Worm (Caenorhabditis elegans) whole organism, midembryonic: ENCODE results near the gene znf-593.

Source experiments
- T22C8.4 ChIP-seq: fragments of 200-800 bp; sonication (Bioruptor generic); IDR thresholded peaks from 2 replicates; pipeline ENCODE4 v1.3.6; 2022; ENCODE audit warnings: missing genetic modification characterization, missing compliant biosample characterization
- cog-1 ChIP-seq: sonication (generic microtip); optimal IDR thresholded peaks from 2 replicates; lab custom pipeline; 2016; ENCODE audit warnings: missing genetic modification characterization, missing compliant biosample characterization
- flt-1 ChIP-seq: fragments of 200-800 bp; sonication (Bioruptor generic); IDR thresholded peaks from 2 replicates; pipeline ENCODE4 v1.3.6; 2022; ENCODE audit warnings: missing genetic modification characterization, missing compliant biosample characterization
- klf-2 ChIP-seq: fragments of 200-800 bp; sonication (Bioruptor generic); conservative IDR thresholded peaks from 2 replicates; pipeline ENCODE4 v1.3.6; 2022; ENCODE audit warnings: missing genetic modification reagents, missing genetic modification characterization, missing compliant biosample characterization
- med-1 ChIP-seq: sonication (generic microtip); optimal IDR thresholded peaks from 2 replicates; lab custom pipeline; 2017; ENCODE audit warnings: missing genetic modification characterization, mild to moderate bottlenecking, missing compliant biosample characterization, antibody characterized with exemption, missing genetic modification reagents; ENCODE audit not compliant: insufficient read depth
- ref-1 ChIP-seq: fragments of 200-800 bp; sonication (Bioruptor generic); conservative IDR thresholded peaks from 2 replicates; pipeline ENCODE4 v1.3.6; 2022; ENCODE audit warnings: missing genetic modification reagents, missing genetic modification characterization, missing compliant biosample characterization
- tab-1 ChIP-seq: fragments of 200-800 bp; sonication (Bioruptor generic); IDR thresholded peaks from 2 replicates; pipeline ENCODE4 v1.3.6; 2022; ENCODE audit warnings: missing genetic modification characterization, missing compliant biosample characterization
- ztf-23 ChIP-seq: fragments of 200-800 bp; sonication (Bioruptor generic); IDR thresholded peaks from 2 replicates; pipeline ENCODE4 v1.3.6; 2022; ENCODE audit warnings: missing genetic modification reagents, missing genetic modification characterization, missing compliant biosample characterization
- ztf-29 ChIP-seq: fragments of 200-800 bp; sonication (Bioruptor generic); IDR thresholded peaks from 2 replicates; pipeline ENCODE4 v1.3.6; 2022; ENCODE audit warnings: missing genetic modification reagents, missing genetic modification characterization, missing compliant biosample characterization

znf-593 gene

DNA sequence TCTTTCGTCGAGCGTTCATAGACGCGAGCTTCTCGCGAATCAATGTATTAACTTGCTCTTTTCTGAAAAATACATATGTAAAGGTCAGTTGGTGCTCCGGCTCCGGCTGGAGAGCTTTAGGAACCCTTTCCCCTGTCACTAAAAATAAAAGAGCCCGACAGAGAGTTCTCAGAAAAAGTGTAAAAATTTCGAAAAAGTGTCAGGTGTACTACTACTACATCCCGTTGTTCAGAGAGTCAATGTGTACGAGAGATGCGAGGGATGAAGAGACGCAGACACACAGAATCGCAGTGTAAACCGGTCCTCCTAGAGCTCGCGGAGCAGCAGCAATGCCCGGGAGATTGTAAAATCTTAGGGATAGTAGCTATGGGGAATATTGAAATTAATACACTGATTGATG lies 24.1 kb upstream of the znf-593 start:
- TF ChIP-seq ztf-29 (GFP tag; lab: Robert Waterston, UW) (no peak), cog-1 (tag; lab: Kevin White, UChicago) (peak; percentile 50)

DNA sequence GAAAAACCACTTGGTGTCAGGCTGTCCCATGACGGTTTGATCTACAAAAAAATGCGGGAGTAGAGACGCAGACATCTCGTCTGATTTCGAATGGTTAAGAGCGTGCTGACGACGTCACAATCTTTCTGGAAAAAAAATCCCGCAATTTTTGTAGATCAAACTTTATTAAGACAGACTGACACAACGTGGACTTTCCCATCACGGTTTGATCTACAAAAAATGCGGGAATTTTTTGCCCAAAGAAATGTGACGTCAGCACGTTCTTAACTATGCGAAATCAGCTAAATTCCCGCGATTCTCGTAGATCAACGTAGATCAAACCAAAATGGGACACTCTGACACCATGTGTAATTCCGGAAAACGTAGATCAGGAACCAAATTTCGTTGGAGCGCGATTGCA lies 20.0 kb upstream of the znf-593 start:
- TF ChIP-seq ztf-23 (GFP tag; lab: Robert Waterston, UW) = no peak
- no peak for TF ChIP-seq med-1 (GFP tag; lab: Kevin White, UChicago)
- TF ChIP-seq cog-1 (tag; lab: Kevin White, UChicago) = no peak
- no peak for TF ChIP-seq tab-1 (GFP tag; lab: Robert Waterston, UW)
- no peak for TF ChIP-seq ref-1 (GFP tag; lab: Robert Waterston, UW)
- no peak for TF ChIP-seq flt-1 (GFP tag; lab: Robert Waterston, UW)
- TF ChIP-seq ztf-29 (GFP tag; lab: Robert Waterston, UW) = no peak
- no peak for TF ChIP-seq T22C8.4 (GFP tag; lab: Robert Waterston, UW)
- no peak for TF ChIP-seq klf-2 (GFP tag; lab: Robert Waterston, UW)

DNA sequence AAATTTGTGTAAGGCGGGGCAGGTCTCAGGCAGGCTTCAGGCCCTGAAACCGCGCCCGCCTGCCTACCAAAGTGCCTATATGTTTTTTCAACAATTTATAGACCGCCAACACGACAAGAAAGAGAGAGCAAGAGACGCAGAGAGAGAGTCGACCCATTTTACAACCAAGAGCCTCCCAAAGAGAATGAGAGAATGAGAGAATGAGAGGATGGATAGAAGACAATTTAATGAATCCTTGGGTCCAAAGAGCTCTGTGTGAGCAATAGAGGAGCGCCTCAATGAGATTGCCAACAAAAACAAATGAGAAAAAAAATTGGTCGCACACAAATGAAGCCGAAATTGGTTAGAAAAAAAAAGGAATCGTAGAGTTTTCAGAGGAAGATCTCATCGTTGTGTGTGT lies 19.4 kb upstream of the znf-593 start:
- TF ChIP-seq klf-2 (GFP tag; lab: Robert Waterston, UW) (no peak), ztf-29 (GFP tag; lab: Robert Waterston, UW) (no peak), ref-1 (GFP tag; lab: Robert Waterston, UW) (no peak), cog-1 (tag; lab: Kevin White, UChicago) (no peak), ztf-23 (GFP tag; lab: Robert Waterston, UW) (no peak), flt-1 (GFP tag; lab: Robert Waterston, UW) (no peak), T22C8.4 (GFP tag; lab: Robert Waterston, UW) (no peak), tab-1 (GFP tag; lab: Robert Waterston, UW) (no peak), med-1 (GFP tag; lab: Kevin White, UChicago) (no peak)

DNA sequence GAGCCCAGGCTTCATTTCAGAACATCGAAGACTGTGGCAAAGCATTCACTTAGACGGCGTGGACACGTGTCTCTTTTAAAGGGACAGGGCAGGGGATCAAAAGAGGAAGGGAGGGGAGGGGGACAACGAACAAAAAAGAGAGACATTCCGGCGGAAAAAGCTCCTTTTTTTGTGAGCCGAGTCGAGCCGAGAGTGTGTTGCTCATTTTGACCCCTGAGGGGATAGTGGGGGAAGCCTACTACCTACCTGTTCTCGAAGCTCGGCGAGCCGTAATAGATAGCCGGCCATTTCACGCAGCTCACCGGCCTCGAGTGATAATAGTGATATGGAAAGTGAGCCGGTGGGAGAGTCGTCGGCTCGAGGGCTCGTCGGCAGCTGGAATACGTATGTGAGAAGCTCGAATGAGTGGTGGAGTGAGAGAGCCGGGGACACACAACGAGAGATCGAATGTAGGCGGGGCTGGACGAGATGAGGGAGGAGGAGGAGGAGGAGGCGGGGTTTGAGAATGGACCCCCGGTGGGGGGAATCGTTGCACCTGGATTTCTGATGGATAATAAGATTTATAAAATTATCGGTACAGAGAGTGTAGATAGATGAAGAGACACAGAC lies 18.3 kb upstream of the znf-593 start:
- TF ChIP-seq klf-2 (GFP tag; lab: Robert Waterston, UW) (peak; percentile 15; the same call in 1 of the 2 replicates), med-1 (GFP tag; lab: Kevin White, UChicago) (no peak), tab-1 (GFP tag; lab: Robert Waterston, UW) (no peak), ztf-23 (GFP tag; lab: Robert Waterston, UW) (no peak)

DNA sequence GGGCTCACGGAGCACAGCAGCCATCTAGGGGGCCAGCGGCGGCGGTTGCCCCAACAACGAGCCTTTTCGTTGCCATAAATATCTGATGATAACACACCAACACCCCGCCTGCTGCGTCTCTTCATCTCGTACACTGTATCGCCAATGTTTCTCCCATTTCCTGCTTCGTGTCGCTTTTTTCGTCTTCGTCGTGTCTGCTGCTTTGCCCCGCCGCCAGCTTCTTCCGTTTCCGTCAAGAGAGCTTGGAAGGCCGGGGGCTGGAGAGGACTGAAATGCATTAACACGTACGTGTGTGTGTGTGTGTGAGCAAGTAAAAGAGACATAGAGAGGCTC lies 17.4 kb upstream of the znf-593 start:
- TF ChIP-seq klf-2 (GFP tag; lab: Robert Waterston, UW) (no peak), T22C8.4 (GFP tag; lab: Robert Waterston, UW) (no peak), flt-1 (GFP tag; lab: Robert Waterston, UW) (peak; percentile 51; the same call in 1 of the 2 replicates)

DNA sequence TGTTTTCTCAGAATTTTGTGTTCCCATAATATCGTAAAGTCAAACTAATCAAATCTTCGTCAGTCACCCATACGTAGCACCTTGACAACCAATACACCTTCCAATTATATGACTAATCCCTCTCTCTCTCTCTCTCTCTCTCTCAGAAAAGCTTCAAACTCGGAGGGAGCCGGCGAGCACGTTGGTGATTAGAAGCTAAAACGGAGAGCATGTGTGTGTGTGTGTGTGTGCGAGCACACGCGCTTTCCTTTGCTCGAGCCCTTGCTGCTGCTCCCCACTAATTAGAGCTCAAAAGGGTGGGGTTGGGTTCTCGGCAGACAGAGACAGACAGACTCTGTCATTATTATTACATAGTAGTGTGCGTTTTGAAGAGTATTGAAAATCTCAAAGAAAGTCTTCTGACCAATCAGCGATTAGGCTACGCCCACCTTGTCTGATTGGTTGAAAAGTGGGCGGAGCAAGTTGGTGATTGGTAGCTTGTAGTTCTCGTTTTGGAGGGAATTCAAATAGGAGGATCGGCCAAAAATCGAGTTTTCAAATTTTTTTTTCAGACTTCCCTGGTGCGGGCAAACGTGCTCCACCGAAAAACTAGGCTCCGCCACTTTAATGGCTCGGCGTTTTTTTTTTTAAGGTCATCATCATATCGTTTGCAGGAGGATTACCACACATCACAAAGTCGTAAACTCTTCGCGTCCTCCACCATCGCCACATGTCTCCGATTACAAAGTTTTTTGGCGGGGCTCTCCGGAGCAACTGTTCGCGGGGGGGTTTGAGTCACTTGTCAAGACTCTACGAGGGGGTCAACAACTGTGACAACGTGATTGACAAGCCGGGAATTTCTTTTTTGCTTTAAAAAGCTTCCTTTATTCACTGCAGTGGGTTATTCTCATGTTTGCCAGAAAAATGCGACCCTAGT lies 16.8 kb upstream of the znf-593 start:
- TF ChIP-seq med-1 (GFP tag; lab: Kevin White, UChicago) (no peak), klf-2 (GFP tag; lab: Robert Waterston, UW) (no peak), T22C8.4 (GFP tag; lab: Robert Waterston, UW) (no peak), flt-1 (GFP tag; lab: Robert Waterston, UW) (no peak), ztf-29 (GFP tag; lab: Robert Waterston, UW) (no peak)

DNA sequence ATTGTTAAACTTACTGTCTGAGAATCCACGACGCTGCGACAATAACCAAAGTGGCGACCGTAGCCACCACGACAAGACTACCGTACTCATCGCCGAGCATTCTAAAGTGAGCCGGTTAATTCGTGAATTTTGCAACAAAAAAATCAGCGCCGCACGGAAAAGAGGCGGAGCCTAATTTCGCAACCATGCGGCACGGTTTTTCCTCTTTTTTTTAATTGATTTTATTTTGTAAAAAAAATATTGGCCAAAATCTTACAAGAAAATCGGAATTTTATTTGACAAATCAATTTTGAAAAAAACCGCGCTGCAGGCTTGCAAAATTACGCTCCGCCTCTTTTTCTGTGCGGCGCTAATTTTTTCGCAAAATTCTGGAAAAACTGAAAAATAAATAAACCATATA lies 15.0 kb upstream of the znf-593 start, which contains the start of gene dolk-1:
TSS of gene dolk-1 (minus strand) at position 101 of the 400 bp plus-strand sequence.
- 0 out of 2 replicates have a peak, but pooled peaks have one; percentile 38 for TF ChIP-seq flt-1 (GFP tag; lab: Robert Waterston, UW)
- TF ChIP-seq cog-1 (tag; lab: Kevin White, UChicago) = no peak
- TF ChIP-seq tab-1 (GFP tag; lab: Robert Waterston, UW) = no peak

DNA sequence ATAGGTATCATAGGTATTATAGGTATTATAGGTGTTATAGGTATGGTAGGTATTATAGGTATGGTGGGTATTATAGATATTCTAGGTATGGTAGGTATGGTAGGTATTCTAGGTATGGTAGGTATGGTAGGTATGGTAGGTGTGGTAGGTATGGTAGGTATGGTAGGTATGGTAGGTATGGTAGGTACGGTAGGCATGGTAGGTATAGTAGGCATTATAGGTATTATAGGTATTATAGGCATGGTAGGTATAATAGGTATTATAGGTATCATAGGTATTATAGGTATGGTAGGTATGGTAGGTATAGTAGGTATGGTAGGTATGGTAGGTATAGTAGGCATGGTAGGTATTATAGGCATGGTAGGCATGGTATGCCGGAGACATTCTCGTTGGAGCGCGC lies 13.4 kb upstream of the znf-593 start:
- TF ChIP-seq flt-1 (GFP tag; lab: Robert Waterston, UW) (no peak), ref-1 (GFP tag; lab: Robert Waterston, UW) (peak; percentile 42; the same call in 1 of the 2 replicates), T22C8.4 (GFP tag; lab: Robert Waterston, UW) (no peak), med-1 (GFP tag; lab: Kevin White, UChicago) (no peak), ztf-29 (GFP tag; lab: Robert Waterston, UW) (no peak), ztf-23 (GFP tag; lab: Robert Waterston, UW) (no peak), tab-1 (GFP tag; lab: Robert Waterston, UW) (no peak), cog-1 (tag; lab: Kevin White, UChicago) (no peak), klf-2 (GFP tag; lab: Robert Waterston, UW) (peak; percentile 52; the same call in 1 of the 2 replicates)

DNA sequence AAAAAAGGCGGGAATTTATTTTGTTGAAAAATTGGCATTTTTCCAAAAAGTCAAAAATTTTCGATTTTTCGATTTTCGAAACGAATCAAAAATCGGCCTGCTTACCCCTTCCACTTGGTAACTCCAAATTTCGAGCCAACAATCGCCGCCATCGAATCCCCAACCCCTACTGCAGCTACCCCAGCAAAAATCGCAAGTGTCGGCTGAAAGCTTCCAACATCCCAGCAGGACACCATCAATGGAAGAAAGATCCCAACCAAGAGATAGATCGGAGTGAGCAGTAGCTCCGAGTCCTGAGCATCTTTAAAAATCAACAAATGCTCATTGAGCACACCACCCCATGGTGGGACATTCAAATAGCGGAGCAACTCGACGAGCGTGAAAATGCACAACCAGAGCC lies 12.4 kb upstream of the znf-593 start:
- TF ChIP-seq ztf-23 (GFP tag; lab: Robert Waterston, UW) (no peak), ztf-29 (GFP tag; lab: Robert Waterston, UW) (no peak), ref-1 (GFP tag; lab: Robert Waterston, UW) (no peak), cog-1 (tag; lab: Kevin White, UChicago) (no peak), med-1 (GFP tag; lab: Kevin White, UChicago) (no peak), T22C8.4 (GFP tag; lab: Robert Waterston, UW) (no peak), tab-1 (GFP tag; lab: Robert Waterston, UW) (no peak), flt-1 (GFP tag; lab: Robert Waterston, UW) (no peak), klf-2 (GFP tag; lab: Robert Waterston, UW) (no peak)
